Fruit fly (Drosophila melanogaster) whole organism, larva: ENCODE results near the gene unc-4.

Experiments
- noc ChIP-seq: fragments of 200-800 bp; sonication (Bioruptor generic); optimal IDR thresholded peaks from 3 replicates; lab custom pipeline; 2019; ENCODE audit warnings: missing biosample characterization, mild to moderate bottlenecking, missing genetic modification characterization, moderate library complexity

Gene unc-4

dm6 chrX:17737812-17738473, 30.4 kb upstream of the unc-4 start:
- TF ChIP-seq noc (tag; lab: Kevin White, UChicago), result no peak

dm6 chrX:17738474-17738838, 29.9 kb upstream of the unc-4 start:
- TF ChIP-seq noc (tag; lab: Kevin White, UChicago), result no peak

dm6 chrX:17738989-17739388, 29.4 kb upstream of the unc-4 start:
- TF ChIP-seq noc (tag; lab: Kevin White, UChicago), result no peak

dm6 chrX:17739974-17740373, 28.4 kb upstream of the unc-4 start:
- TF ChIP-seq noc (tag; lab: Kevin White, UChicago), result no peak

- TF ChIP-seq noc (tag; lab: Kevin White, UChicago), result no peak
Observed at dm6 chrX:17741019-17741863, 27.1 kb upstream of the unc-4 start.

dm6 chrX:17741864-17742297, 26.5 kb upstream of the unc-4 start:
- TF ChIP-seq noc (tag; lab: Kevin White, UChicago), result no peak

dm6 chrX:17742592-17743364, 25.6 kb upstream of the unc-4 start:
- no peak for TF ChIP-seq noc (tag; lab: Kevin White, UChicago)

- TF ChIP-seq noc (tag; lab: Kevin White, UChicago), result no peak
Observed at dm6 chrX:17743598-17743997, 24.8 kb upstream of the unc-4 start.

dm6 chrX:17745705-17746416, 22.5 kb upstream of the unc-4 start:
- TF ChIP-seq noc (tag; lab: Kevin White, UChicago), result no peak

dm6 chrX:17751658-17752057, 16.7 kb upstream of the unc-4 start:
- no peak for TF ChIP-seq noc (tag; lab: Kevin White, UChicago)

dm6 chrX:17755158-17755557, 13.2 kb upstream of the unc-4 start:
- TF ChIP-seq noc (tag; lab: Kevin White, UChicago), result no peak

dm6 chrX:17756845-17757244, 11.5 kb upstream of the unc-4 start:
- no peak for TF ChIP-seq noc (tag; lab: Kevin White, UChicago)

dm6 chrX:17760522-17760921, 7.8 kb upstream of the unc-4 start:
- TF ChIP-seq noc (tag; lab: Kevin White, UChicago), result no peak

- TF ChIP-seq noc (tag; lab: Kevin White, UChicago), result no peak
Observed at dm6 chrX:17762270-17762669, 6.1 kb upstream of the unc-4 start.

dm6 chrX:17763622-17764021, 4.7 kb upstream of the unc-4 start:
- no peak for TF ChIP-seq noc (tag; lab: Kevin White, UChicago)
